Fruit fly (Drosophila melanogaster): Measurements from ENCODE around the gene CG34174.
A peak's percentile ranks its signal among the peaks of the same experiment; 100 is the strongest.

Gene CG34174

DNA sequence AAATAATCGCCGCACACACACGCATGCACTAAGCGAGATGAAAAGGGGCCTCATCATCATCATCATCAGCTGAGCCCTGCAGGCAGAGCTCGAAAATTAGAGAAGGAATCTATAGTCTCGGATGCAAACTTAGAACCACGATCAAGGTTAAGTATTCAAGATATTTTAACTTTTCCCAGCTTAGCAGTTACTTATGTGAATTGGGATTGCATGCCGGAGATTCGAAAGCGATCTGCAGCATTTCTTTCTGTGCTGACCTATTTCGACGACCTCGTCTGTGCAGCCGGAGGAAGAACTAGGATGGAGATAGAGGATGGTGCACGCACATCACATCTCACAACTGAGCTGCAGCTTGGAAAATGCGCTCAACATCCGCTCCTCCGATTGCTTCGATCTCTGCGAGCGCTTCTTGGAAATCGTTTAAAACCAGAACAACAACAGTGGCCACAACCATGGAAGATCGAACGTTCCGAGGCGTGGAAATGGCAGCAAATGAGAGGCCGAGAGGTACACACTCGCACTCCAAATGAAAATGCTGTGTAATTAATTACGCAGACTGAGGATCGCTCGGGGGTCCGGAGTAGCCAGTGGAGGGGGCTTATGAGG lies 31.2 kb upstream of the CG34174 start (continued):
- TF ChIP-seq Elba2 (GFP tag; optimal IDR thresholded peaks at IDR 0.05), result peak; percentile 56
- TF ChIP-seq pb (GFP tag; optimal IDR thresholded peaks at IDR 0.05), result peak; percentile 34
- TF ChIP-seq CG10267 (tag; optimal IDR thresholded peaks at IDR 0.05), result peak; percentile 83
- TF ChIP-seq CG2712 (tag; optimal IDR thresholded peaks at IDR 0.05), result peak; percentile 89
- TF ChIP-seq Mad (GFP tag; optimal IDR thresholded peaks at IDR 0.05), result peak; percentile 22
- TF ChIP-seq fd96Cb (tag; optimal IDR thresholded peaks at IDR 0.05), result peak; percentile 71
- TF ChIP-seq crp (GFP tag; optimal IDR thresholded peaks at IDR 0.05), result peak in 1 of 2 experiments; percentile 18
- TF ChIP-seq Drgx (GFP tag; IDR thresholded peaks at IDR 0.05), result peak; percentile 62
- peak; percentile 37 for TF ChIP-seq tx (GFP tag; optimal IDR thresholded peaks at IDR 0.05)
- TF ChIP-seq yki (optimal IDR thresholded peaks at IDR 0.05), result no peak
- TF ChIP-seq NK7.1 (GFP tag; optimal IDR thresholded peaks at IDR 0.05), result peak; percentile 31
- TF ChIP-seq shn (GFP tag; optimal IDR thresholded peaks at IDR 0.05), result peak; percentile 39
- TF ChIP-seq chif (GFP tag; optimal IDR thresholded peaks at IDR 0.05), result peak; percentile 33 to 91
- TF ChIP-seq CG7271 (tag; optimal IDR thresholded peaks at IDR 0.05), result no peak
- TF ChIP-seq CG13424 (tag; optimal IDR thresholded peaks at IDR 0.05), result peak; percentile 45
- peak; percentile 63 for TF ChIP-seq onecut (GFP tag; IDR thresholded peaks at IDR 0.05)
- peak; percentile 86 for TF ChIP-seq otp (GFP tag; IDR thresholded peaks at IDR 0.05)
- peak; percentile 72 for TF ChIP-seq CG13775 (GFP tag; optimal IDR thresholded peaks at IDR 0.05)
- peak; percentile 71 for TF ChIP-seq btn (GFP tag; optimal IDR thresholded peaks at IDR 0.05)
- no peak for TF ChIP-seq prd (optimal IDR thresholded peaks at IDR 0.05)
- peak; percentile 80 for TF ChIP-seq prd (GFP tag; IDR thresholded peaks at IDR 0.05)
- TF ChIP-seq Ssrp (tag; optimal IDR thresholded peaks at IDR 0.05), result peak; percentile 61
- TF ChIP-seq CG11696 (GFP tag; IDR thresholded peaks at IDR 0.05), result peak; percentile 99
- peak; percentile 72; the same call in 2 of the 3 replicates for TF ChIP-seq Optix (GFP tag; IDR thresholded peaks at IDR 0.05)
- TF ChIP-seq CG32767 (GFP tag; IDR thresholded peaks at IDR 0.05), result peak; percentile 57; the same call in 1 of the 2 replicates
- TF ChIP-seq MTF-1 (GFP tag; optimal IDR thresholded peaks at IDR 0.05; ENCODE audit: borderline replicate concordance), result peak; percentile 50
- TF ChIP-seq CG12299 (tag; optimal IDR thresholded peaks at IDR 0.05), result no peak
- TF ChIP-seq aop (GFP tag; IDR thresholded peaks at IDR 0.05), result peak; percentile 65
- no peak for TF ChIP-seq CG42726 (GFP tag; IDR thresholded peaks at IDR 0.05; ENCODE audit: partially characterized antibody)
- peak; percentile 51 for TF ChIP-seq az2 (GFP tag; optimal IDR thresholded peaks at IDR 0.05)
- TF ChIP-seq pnt (GFP tag; optimal IDR thresholded peaks at IDR 0.05), result peak; percentile 72
- peak; percentile 18; the same call in 1 of the 2 replicates for TF ChIP-seq Ada2b (GFP tag; IDR thresholded peaks at IDR 0.05)
- TF ChIP-seq slp2 (GFP tag; optimal IDR thresholded peaks at IDR 0.05), result peak; percentile 15
- TF ChIP-seq esg (GFP tag; conservative IDR thresholded peaks at IDR 0.05), result no peak; the same call in 1 of the 2 replicates
- peak; percentile 82 for TF ChIP-seq fd102C (GFP tag; optimal IDR thresholded peaks at IDR 0.05)
- TF ChIP-seq CG14441 (GFP tag; IDR thresholded peaks at IDR 0.05), result no peak
- no peak for TF ChIP-seq gro (GFP tag; optimal IDR thresholded peaks at IDR 0.05)
- no peak for TF ChIP-seq Six4 (GFP tag; optimal IDR thresholded peaks at IDR 0.05)
- no peak for TF ChIP-seq CG1792 (GFP tag; optimal IDR thresholded peaks at IDR 0.05)
- TF ChIP-seq ttk (GFP tag; IDR thresholded peaks at IDR 0.05), result no peak
- no peak for TF ChIP-seq Sox102F (GFP tag; optimal IDR thresholded peaks at IDR 0.05)
- peak; percentile 88 for TF ChIP-seq CG17328 (GFP tag; IDR thresholded peaks at IDR 0.05)
- TF ChIP-seq sr (GFP tag; IDR thresholded peaks at IDR 0.05), result no peak
- peak; percentile 95 for TF ChIP-seq Ets65A (GFP tag)
- peak; percentile 65 for TF ChIP-seq Camta (GFP tag; optimal IDR thresholded peaks at IDR 0.05)
- TF ChIP-seq Kr (GFP tag; optimal IDR thresholded peaks at IDR 0.05), result no peak
- no peak for TF ChIP-seq Hey (tag; optimal IDR thresholded peaks at IDR 0.05)
- TF ChIP-seq CG4360 (GFP tag; IDR thresholded peaks at IDR 0.05), result peak; percentile 49
- peak; percentile 91 for TF ChIP-seq CG33557 (GFP tag; optimal IDR thresholded peaks at IDR 0.05)
- TF ChIP-seq CG4820 (GFP tag; optimal IDR thresholded peaks at IDR 0.05), result peak; percentile 64
- no peak for TF ChIP-seq fd3F (GFP tag; optimal IDR thresholded peaks at IDR 0.05)

Data from whole organism, embryonic.